Worm (Caenorhabditis elegans) whole organism, dauer: ENCODE results near the gene mua-6.

Experiments used
- unc-62 ChIP-seq: sonication (generic microtip); optimal IDR thresholded peaks from 2 replicates; lab custom pipeline; 2017; ENCODE audit warnings: missing biosample characterization, missing genetic modification reagents, missing genetic modification characterization

mua-6 gene

DNA sequence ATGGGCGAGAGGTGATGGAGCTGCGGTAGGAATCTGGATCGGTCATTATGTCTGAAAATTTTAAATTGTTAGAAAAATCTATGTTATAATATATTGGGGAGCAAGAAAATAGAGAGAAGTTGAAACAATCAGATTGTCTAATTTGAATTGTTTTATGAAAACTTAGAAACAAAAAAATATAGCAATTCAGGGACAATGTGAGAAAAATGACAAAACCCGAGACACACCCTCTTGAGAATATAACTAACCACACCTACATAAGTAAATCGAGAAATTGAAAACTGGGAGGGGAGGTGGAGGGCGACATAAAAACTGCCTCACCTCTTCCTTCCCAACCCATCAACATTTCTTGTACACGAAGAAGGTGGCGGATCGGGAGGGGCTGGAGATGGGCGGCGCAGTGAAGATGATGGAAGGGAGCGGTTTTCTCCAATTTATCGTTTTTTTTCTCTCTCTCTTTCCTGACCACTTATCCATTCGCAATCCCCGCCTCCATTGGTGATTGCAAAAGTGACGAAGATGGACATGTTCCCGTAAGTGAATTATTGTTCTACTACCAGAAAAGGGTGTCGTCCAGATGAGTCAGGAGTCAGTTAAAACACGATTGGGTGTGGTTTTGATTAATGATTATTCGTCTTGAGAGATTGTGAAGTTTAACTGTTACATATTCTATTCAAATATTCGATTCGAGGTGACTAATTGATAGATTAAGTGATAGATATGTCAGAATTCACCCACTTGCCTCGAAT is at the start of gene mua-6:
TSS of gene mua-6 (minus strand) at position 51 of the 749 bp plus-strand sequence.
- TF ChIP-seq unc-62, result no peak

DNA sequence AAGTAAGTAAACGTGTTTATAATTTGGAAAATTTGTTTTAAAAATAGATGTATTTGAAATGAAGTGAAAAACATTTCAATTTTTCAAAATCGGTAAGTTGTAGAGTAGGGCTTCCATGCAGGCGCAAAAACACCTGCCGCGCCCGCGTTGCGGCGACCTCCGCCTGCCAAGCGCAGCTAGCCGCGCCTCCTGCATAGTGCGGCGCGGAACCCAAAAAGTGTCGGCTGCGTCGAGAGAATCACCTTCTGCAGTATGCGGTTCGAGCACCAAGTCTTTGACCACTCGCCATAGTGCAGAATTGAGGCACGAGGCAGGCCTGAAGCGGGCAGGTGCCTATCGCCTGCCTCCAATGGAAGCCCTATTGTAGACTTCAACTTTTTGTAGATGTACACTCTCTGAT is 44.2 kb upstream of the mua-6 start:
- TF ChIP-seq unc-62, result no peak

DNA sequence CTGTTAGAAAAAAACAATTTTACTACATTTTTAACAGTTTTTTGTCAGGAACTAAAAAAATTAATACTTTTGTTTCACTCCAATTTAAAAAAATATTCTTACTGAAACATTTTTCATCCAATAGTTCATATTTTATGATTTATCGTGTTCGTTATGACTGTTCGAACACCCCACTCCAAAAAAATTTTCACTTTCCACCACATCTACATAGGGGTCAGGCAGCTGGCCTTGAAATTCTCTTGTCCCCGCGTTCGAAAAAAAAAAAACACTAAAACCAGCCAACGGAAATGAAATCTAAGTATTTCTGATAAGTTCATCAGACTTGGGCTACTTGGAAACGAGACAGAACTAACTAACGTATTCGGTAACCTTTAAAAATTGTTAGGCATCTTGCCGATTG is 40.7 kb upstream of the mua-6 start, which contains the start of gene twk-22:
TSS of gene twk-22 (plus strand) at position 301 of the 400 bp plus-strand sequence.
- no peak for TF ChIP-seq unc-62

DNA sequence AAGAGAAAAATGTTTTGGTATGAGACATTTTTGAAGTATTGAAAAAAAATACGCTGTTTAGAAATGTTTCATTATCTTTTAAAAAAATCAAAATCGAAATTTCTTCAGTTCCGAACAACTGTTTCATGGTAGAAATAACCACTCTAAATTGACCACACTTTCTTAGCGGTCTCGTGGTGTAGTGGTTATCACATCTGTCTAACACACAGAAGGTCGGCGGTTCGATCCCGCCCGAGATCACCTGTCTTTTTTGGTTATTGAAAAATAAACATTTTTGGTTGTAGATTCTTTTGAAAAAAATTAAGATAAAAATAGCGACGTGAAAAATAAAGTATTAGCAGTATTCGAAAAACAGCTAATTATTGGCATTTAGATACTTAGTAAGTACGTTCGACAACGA is 34.9 kb upstream of the mua-6 start:
- TF ChIP-seq unc-62, result no peak

DNA sequence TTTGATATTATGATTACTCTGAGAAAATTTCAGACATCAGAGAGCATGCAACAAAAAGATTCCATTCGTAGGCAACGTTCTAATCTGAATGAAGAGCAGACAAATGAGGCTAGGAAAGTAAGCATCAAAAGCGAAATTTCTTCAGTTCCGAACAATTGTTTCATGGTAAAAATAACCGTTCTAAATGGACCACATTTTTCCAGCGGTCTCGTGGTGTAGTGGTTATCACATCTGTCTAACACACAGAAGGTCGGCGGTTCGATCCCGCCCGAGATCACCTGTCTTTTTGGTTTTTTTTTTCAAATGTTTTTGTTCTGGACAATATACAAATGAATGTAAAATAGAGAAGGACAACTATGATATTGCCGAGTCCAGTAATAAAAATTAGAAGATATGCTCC is 34.4 kb upstream of the mua-6 start, which contains the start of gene twk-21:
TSS of gene twk-21 (plus strand) at position 34 of the 400 bp plus-strand sequence.
- no peak for TF ChIP-seq unc-62

DNA sequence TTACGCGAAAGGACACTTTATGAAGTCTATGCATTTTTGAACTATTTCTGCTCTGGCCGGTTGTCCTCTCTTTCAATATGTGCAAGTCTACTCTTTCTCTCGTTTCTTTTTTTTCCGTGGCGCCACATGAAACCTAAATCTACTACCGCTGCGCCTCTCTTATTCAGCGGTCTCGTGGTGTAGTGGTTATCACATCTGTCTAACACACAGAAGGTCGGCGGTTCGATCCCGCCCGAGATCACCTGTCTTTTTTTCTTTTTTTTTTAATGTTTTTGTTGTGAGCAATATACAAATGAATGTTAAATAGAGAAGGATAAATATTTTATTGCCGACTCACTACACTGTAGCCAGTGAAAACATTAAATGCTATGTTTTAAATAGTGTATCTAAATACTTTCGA is 32.7 kb upstream of the mua-6 start:
- TF ChIP-seq unc-62, result no peak

DNA sequence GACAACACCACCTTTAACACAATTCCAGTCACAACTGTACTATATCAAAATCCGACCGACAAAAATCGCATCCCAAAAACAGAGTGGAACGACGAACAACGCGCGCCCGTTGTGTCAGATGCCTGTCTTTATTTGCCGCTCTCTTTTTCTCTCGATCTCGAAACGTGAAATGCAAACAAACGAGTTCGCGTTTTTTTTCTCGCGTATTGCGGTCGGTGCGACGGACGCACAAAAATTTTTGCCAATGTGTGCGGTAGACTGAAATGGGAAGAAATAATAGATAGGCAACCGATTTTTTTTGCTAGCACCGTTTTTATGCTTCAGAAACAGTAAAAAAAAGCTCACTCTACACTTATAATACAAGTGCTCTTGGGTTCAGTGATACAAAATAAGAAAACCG is 31.6 kb upstream of the mua-6 start:
- no peak for TF ChIP-seq unc-62

DNA sequence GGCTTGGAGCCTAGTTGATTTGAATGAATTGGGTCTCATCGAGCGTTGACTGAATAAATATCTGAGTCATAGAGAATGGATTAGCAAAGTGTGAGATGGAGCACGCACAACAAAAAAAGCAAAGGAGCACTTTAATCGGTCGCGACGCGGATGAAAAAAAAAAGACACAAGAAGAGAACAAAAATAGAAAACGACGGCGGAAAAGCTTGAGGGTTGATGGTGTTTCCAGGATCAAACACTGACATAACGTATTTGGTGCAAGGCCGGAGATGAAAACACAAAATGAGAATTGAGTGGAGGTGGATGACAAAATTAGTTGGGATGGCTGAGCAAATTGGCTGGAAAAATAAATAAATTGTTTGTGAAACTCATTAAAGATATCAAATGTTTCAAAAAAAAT is 27.4 kb upstream of the mua-6 start, which contains the start of gene F52E10.4:
TSS of gene F52E10.4 (minus strand) at position 101 of the 400 bp plus-strand sequence.
- no peak for TF ChIP-seq unc-62

DNA sequence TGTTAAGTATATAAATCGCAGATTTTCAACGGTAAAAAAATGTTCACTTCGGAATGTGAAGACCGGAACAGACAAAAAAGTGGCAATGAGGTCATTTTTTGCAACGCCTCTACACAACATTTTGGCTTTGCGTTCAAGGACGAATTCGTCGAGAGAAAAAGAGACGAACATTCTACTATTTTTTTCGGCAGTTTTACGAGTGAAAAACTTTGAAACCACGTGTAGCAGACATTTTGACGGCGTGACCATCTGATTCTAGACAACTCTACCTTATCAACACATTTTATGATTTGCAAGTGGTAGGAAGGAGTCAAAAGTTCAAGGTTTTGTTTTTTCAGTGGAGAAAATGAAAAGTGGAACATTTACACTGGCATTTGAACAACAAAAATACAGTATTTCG is 25.1 kb upstream of the mua-6 start:
- no peak for TF ChIP-seq unc-62

DNA sequence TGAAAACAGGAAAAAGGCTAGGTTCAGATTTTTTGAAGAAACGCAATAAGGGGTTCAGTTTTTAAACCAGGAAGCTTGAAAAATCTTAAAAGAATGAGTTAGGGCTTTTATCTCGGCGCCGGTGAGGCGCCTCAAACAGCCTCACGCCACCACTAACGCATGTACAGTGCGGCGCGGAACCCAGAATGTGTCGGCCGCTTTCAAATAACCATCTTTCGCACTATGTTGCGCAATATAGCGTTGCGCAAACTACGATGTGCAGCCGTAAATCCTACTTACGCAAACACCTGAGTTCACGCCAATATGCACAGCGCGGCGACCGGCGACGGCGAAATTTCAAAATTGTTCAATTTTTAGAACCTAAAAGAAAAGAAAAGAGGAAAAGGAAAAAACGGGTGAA is 24.1 kb upstream of the mua-6 start:
- no peak for TF ChIP-seq unc-62

DNA sequence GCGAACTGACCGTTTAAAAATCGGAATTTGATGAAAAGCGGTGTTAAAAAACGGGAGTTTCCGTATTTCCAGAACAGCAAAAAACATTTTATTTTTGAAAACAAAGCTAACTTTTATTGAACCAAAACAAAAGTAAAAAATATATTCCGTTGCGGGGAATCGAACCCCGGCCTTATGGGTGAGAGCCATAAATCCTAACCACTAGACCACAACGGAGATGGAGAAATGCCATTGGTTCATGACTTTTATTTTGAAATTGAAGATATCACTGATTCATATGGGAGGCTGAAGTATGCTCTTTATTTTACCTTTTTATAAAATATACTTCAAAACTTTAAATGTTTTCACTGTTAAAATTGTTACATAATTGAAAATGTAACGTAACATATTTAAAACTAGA is 19.7 kb upstream of the mua-6 start:
- no peak for TF ChIP-seq unc-62

DNA sequence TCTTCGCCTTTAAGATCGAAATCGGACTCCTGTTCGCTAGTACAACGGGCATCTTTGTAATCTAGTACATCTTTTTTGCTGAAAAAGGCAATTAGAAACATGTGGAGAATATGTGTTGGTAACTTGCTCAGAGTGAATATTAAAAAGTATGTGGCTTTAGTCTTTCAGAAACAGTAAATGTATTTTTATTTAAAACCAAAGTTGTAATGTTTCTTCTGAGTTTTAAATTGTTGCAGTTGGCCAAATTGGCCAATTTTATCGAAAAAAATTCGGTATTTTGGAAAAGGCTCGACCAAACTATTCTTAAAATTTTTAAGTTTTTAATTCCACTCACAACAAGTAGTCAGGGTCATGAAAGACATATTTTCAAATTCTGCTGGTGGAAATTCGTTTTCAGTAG is 17.6 kb upstream of the mua-6 start, which contains the start of gene F52E10.2:
TSS of gene F52E10.2 (minus strand) at position 101 of the 400 bp plus-strand sequence.
- TF ChIP-seq unc-62, result no peak

DNA sequence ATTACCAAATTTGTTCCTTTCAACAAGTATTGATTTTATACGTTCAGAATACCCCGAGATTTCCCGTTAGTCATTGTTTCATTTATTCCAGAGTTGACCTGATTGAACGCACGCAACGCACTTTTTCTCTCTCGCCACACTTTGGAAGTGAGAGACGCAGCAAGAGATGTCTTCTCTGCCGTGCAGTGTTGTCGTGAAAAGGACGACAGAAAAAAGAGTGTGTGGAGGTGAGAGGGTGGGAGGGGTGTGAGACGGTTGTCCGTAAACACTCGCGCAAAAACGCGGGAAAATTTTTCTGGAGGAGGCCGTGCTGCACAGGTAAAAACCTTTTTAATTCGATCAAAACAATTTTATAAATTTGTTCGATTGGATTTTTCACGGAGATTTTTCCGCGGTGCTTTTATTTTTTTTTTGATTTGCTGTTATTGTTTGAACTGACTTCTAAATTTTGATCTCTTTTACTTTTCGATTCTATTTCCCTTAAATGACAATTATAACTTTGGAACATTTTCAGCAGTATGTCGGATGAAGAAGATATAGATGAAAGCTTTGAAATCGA is 9.8 kb upstream of the mua-6 start, which contains the start of gene sdc-1:
TSS of gene sdc-1 (plus strand) at position 509 of the 559 bp plus-strand sequence.
- no peak for TF ChIP-seq unc-62

DNA sequence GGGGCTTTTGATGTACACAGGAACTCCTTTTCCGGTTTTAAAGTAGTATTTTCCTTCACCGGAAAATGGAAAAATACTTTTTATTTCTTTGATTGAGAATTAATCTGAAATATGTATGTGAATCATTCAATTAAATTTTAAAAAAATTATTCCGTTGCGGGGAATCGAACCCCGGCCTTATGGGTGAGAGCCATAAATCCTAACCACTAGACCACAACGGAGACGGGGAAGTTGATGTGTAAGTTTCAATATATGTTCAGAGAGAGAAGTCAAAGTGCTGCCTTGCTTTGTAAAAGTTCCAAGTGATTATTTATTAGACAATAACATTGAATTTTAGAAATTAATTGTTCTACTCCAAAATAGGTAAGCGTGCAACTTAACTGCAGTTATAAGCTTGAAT is 5.7 kb upstream of the mua-6 start:
- TF ChIP-seq unc-62, result no peak

DNA sequence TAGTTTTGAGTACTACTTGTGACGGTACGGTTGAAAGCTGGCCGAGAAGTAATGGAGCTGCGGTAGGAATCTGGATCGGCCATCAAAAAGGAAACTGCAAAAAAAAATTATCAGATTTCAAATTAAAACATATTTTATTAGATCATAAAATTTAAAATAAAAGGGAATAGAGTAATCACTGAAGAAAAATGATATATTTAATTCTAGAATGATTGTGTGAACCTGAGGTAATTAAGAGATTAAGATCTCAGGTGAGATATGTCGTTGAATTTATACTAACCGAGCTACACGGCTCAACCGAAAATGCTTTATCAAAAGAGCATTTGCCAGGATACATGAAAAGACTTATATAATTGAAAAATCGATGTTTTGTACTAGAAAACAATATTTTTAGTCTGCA is 4.5 kb upstream of the mua-6 start, which contains the start of gene ifa-3:
TSS of gene ifa-3 (minus strand) at position 101 of the 400 bp plus-strand sequence.
- TF ChIP-seq unc-62, result no peak

DNA sequence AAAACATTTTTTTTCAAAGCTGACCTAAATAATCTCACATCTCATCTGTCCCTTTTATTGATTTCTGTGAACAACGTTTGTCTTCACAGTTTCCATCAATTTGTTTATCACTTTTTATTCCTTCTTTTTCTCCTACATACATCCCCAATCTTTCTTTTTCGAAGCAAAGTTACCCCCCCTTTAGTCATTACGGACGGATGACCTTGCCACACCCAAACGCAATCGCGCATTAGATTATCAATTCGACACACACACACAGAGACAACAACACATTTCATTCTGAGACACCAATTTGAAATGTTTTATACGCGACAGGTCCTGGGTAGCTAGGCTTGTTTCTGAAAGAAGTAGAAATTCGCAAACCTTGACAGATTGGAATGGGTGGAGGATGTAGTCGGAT is 2.2 kb downstream of the mua-6 start:
- TF ChIP-seq unc-62, result no peak

DNA sequence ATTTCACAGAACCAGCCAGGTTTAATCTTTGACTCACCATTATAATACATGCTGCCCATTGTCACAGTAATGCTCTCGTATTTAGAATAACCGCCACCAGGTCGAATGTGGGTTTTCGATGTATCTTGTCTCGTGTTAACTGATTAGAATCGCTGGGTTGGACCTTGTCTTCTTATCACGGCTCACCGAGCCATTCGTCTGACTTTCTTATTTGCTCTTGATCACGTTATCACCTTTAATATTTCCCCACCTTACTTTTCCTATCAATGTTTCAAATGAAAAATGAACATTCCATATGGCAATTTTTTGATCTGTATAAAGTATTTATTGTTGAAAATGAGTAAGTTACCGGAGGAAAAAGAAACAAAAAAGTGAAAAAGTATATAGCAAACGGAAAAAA is 3.5 kb downstream of the mua-6 start, which contains the start of gene sgk-1:
TSS of gene sgk-1 (minus strand) at position 130 of the 400 bp plus-strand sequence.
- TF ChIP-seq unc-62, result no peak

DNA sequence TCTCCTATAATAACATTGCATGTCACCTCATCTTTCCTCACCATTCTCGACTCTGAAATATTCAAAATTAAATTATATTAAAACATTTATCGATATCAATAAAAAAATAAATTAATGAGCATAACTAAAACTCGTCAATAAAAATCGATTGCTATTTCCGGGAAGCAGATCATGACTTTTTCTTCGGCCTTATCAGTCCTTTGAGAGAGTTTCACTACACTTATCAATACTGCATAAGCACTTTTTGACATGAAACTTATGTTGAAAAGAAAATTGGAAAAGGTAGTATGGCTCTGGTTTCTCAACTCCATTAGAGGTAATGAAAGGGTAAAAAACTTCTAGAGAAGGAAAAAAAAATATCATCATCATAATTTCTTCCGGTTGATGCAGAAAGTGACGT is 5.4 kb downstream of the mua-6 start:
- no peak for TF ChIP-seq unc-62
